Worm (Caenorhabditis elegans) whole organism, early embryonic: Measurements from ENCODE around the gene mltn-12.

Experiments
- B0310.2 ChIP-seq: sonication (generic microtip); optimal IDR thresholded peaks from 2 replicates; lab custom pipeline; 2016; ENCODE audit warnings: mild to moderate bottlenecking, missing genetic modification characterization, missing compliant biosample characterization
- F13C5.2 ChIP-seq: sonication (generic microtip); optimal IDR thresholded peaks from 2 replicates; lab custom pipeline; 2017; ENCODE audit warnings: mild to moderate bottlenecking, missing genetic modification characterization, inconsistent platforms, missing compliant biosample characterization
- aly-1 ChIP-seq: sonication (generic microtip); optimal IDR thresholded peaks from 2 replicates; lab custom pipeline; 2016; ENCODE audit warnings: missing genetic modification characterization, missing compliant biosample characterization
- ama-1 ChIP-seq: fragments of 150-350 bp; optimal IDR thresholded peaks from 2 replicates; lab custom pipeline; 2014
- ceh-13 ChIP-seq: fragments of 200-800 bp; sonication (Bioruptor generic); optimal IDR thresholded peaks from 2 replicates; lab custom pipeline; 2018; ENCODE audit warnings: mild to moderate bottlenecking, missing genetic modification characterization, missing compliant biosample characterization
- ceh-36 ChIP-seq: sonication (generic microtip); optimal IDR thresholded peaks from 2 replicates; lab custom pipeline; 2016; ENCODE audit warnings: missing genetic modification characterization, inconsistent platforms, missing compliant biosample characterization
- ets-7 ChIP-seq: sonication (generic microtip); optimal IDR thresholded peaks from 2 replicates; lab custom pipeline; 2016; ENCODE audit warnings: missing genotype, missing genetic modification characterization, missing compliant biosample characterization
- flt-1 ChIP-seq: fragments of 200-800 bp; sonication (Bioruptor generic); IDR thresholded peaks from 2 replicates; pipeline ENCODE4 v1.3.6; 2022; ENCODE audit warnings: missing genetic modification characterization, missing compliant biosample characterization
- hmbx-1 ChIP-seq: sonication (generic microtip); optimal IDR thresholded peaks from 2 replicates; lab custom pipeline; 2016; ENCODE audit warnings: mild to moderate bottlenecking, missing genetic modification characterization, missing compliant biosample characterization
- hmg-4 ChIP-seq: fragments of 200-800 bp; sonication (Bioruptor generic); optimal IDR thresholded peaks from 2 replicates; lab custom pipeline; 2018; ENCODE audit warnings: mild to moderate bottlenecking, missing genetic modification characterization, missing compliant biosample characterization
- hnd-1 ChIP-seq: sonication (generic microtip); optimal IDR thresholded peaks from 2 replicates; lab custom pipeline; 2016; ENCODE audit warnings: missing genetic modification characterization, missing compliant biosample characterization
- pes-1 ChIP-seq: fragments of 200-800 bp; sonication (Bioruptor generic); IDR thresholded peaks from 2 replicates; pipeline ENCODE4 v1.3.6; 2022; ENCODE audit warnings: missing genetic modification reagents, missing genetic modification characterization, missing compliant biosample characterization
- scrt-1 ChIP-seq: fragments of 200-800 bp; sonication (Bioruptor generic); IDR thresholded peaks from 2 replicates; pipeline ENCODE4 v1.3.6; 2022; ENCODE audit warnings: missing genetic modification characterization, missing compliant biosample characterization
- sea-1 ChIP-seq: fragments of 200-800 bp; sonication (Bioruptor generic); conservative IDR thresholded peaks from 2 replicates; pipeline ENCODE4 v1.3.6; 2022; ENCODE audit warnings: missing genetic modification characterization, missing compliant biosample characterization
- tbx-11 ChIP-seq: fragments of 200-800 bp; sonication (Bioruptor generic); IDR thresholded peaks from 2 replicates; pipeline ENCODE4 v1.3.6; 2022; ENCODE audit warnings: missing genetic modification characterization, missing compliant biosample characterization
- tbx-37 ChIP-seq: fragments of 200-800 bp; sonication (Bioruptor generic); conservative IDR thresholded peaks from 2 replicates; pipeline ENCODE4 v1.3.6; 2022; ENCODE audit warnings: missing genetic modification reagents, missing genetic modification characterization, missing compliant biosample characterization
- tra-4 ChIP-seq: sonication (generic microtip); optimal IDR thresholded peaks from 2 replicates; lab custom pipeline; 2017; ENCODE audit warnings: missing genetic modification characterization, missing compliant biosample characterization

The mltn-12 gene

ce11 chrIV:8964042-8964441 lies 28.8 kb upstream of the mltn-12 start:
- TF ChIP-seq sea-1 (GFP tag; lab: Robert Waterston, UW) (peak; percentile 84), tbx-11 (GFP tag; lab: Robert Waterston, UW) (peak; percentile 82), flt-1 (GFP tag; lab: Robert Waterston, UW) (peak; percentile 87), scrt-1 (GFP tag; lab: Robert Waterston, UW) (peak; percentile 86), pes-1 (GFP tag; lab: Robert Waterston, UW) (peak; percentile 92), tbx-37 (peak; percentile 78)

- TF ChIP-seq ama-1, result no peak
- no peak for TF ChIP-seq ceh-13 (GFP tag; lab: Kevin White, UChicago)
- TF ChIP-seq B0310.2 (tag; lab: Kevin White, UChicago), result no peak
- TF ChIP-seq ets-7 (tag; lab: Kevin White, UChicago), result no peak
- TF ChIP-seq scrt-1 (GFP tag; lab: Robert Waterston, UW), result no peak
- no peak for TF ChIP-seq sea-1 (GFP tag; lab: Robert Waterston, UW)
- no peak for TF ChIP-seq flt-1 (GFP tag; lab: Robert Waterston, UW)
- TF ChIP-seq tbx-37, result no peak
Measured at ce11 chrIV:8965883-8966282, 27.0 kb upstream of the mltn-12 start, which contains the start of gene C53B4.2. TSS of gene C53B4.2 (plus strand) at chrIV:8966183.

ce11 chrIV:8967990-8968389 lies 24.9 kb upstream of the mltn-12 start, which contains the start of gene suex-2:
TSS of gene suex-2 (plus strand) at chrIV:8968290.
- TF ChIP-seq B0310.2 (tag; lab: Kevin White, UChicago) (no peak), flt-1 (GFP tag; lab: Robert Waterston, UW) (no peak), pes-1 (GFP tag; lab: Robert Waterston, UW) (no peak), hnd-1 (tag; lab: Kevin White, UChicago) (no peak), ceh-36 (tag; lab: Kevin White, UChicago) (no peak), hmg-4 (GFP tag; lab: Kevin White, UChicago) (no peak), hmbx-1 (tag; lab: Kevin White, UChicago) (no peak), ets-7 (tag; lab: Kevin White, UChicago) (no peak), tra-4 (no peak), ama-1 (no peak), sea-1 (GFP tag; lab: Robert Waterston, UW) (no peak), aly-1 (tag; lab: Kevin White, UChicago) (no peak), tbx-37 (no peak), tbx-11 (GFP tag; lab: Robert Waterston, UW) (no peak)

ce11 chrIV:8973249-8973958 lies 19.5 kb upstream of the mltn-12 start, which contains the start of gene C53B4.3:
TSS of gene C53B4.3 (minus strand) at chrIV:8973712.
- TF ChIP-seq tbx-37 (peak; percentile 75), pes-1 (GFP tag; lab: Robert Waterston, UW) (0 out of 2 replicates have a peak, but pooled peaks have one; percentile 69), tbx-11 (GFP tag; lab: Robert Waterston, UW) (no peak)

ce11 chrIV:8974543-8975330 lies 18.1 kb upstream of the mltn-12 start:
- no peak for TF ChIP-seq B0310.2 (tag; lab: Kevin White, UChicago)
- no peak for TF ChIP-seq tbx-37
- no peak for TF ChIP-seq F13C5.2

ce11 chrIV:8975331-8975625 lies 17.6 kb upstream of the mltn-12 start, which contains the start of gene pdzd-8:
TSS of gene pdzd-8 (plus strand) at chrIV:8975526.
- TF ChIP-seq flt-1 (GFP tag; lab: Robert Waterston, UW) (no peak), pes-1 (GFP tag; lab: Robert Waterston, UW) (no peak), sea-1 (GFP tag; lab: Robert Waterston, UW) (no peak)

ce11 chrIV:8978047-8978446 lies 14.8 kb upstream of the mltn-12 start:
- TF ChIP-seq ets-7 (tag; lab: Kevin White, UChicago) (no peak), pes-1 (GFP tag; lab: Robert Waterston, UW) (no peak)

ce11 chrIV:8979062-8979612 lies 13.7 kb upstream of the mltn-12 start:
- TF ChIP-seq hnd-1 (tag; lab: Kevin White, UChicago), result no peak
- TF ChIP-seq tra-4, result no peak
- no peak for TF ChIP-seq ama-1
- no peak for TF ChIP-seq sea-1 (GFP tag; lab: Robert Waterston, UW)
- TF ChIP-seq hmbx-1 (tag; lab: Kevin White, UChicago), result no peak
- TF ChIP-seq ceh-13 (GFP tag; lab: Kevin White, UChicago), result no peak
- no peak for TF ChIP-seq F13C5.2
- TF ChIP-seq pes-1 (GFP tag; lab: Robert Waterston, UW), result no peak
- TF ChIP-seq hmg-4 (GFP tag; lab: Kevin White, UChicago), result no peak
- no peak for TF ChIP-seq B0310.2 (tag; lab: Kevin White, UChicago)
- no peak for TF ChIP-seq ceh-36 (tag; lab: Kevin White, UChicago)
